Fruit fly (Drosophila melanogaster) whole organism, pupa: Measurements from ENCODE around the gene Scox.

Experiments
- CG10348 ChIP-seq: fragments of 200-800 bp; sonication (Bioruptor generic); IDR thresholded peaks from 2 replicates; pipeline ENCODE4 v1.3.6; 2022; ENCODE audit warnings: missing biosample characterization, missing genetic modification characterization
- CG12605 ChIP-seq: fragments of 200-800 bp; sonication (Bioruptor generic); IDR thresholded peaks from 2 replicates; pipeline ENCODE4 v1.3.6; 2022; ENCODE audit warnings: missing biosample characterization, missing genetic modification characterization
- CG17806 ChIP-seq: fragments of 200-800 bp; sonication (Bioruptor generic); optimal IDR thresholded peaks from 2 replicates; lab custom pipeline; 2018; ENCODE audit warnings: missing biosample characterization, mild to moderate bottlenecking, missing genetic modification characterization, moderate library complexity
- CG8159 ChIP-seq: fragments of 200-800 bp; sonication (Bioruptor generic); optimal IDR thresholded peaks from 3 replicates; lab custom pipeline; 2018; ENCODE audit warnings: missing biosample characterization, mild to moderate bottlenecking, missing genetic modification characterization, moderate library complexity
- CG8301 ChIP-seq: fragments of 200-800 bp; sonication (Bioruptor generic); optimal IDR thresholded peaks from 2 replicates; lab custom pipeline; 2018; ENCODE audit warnings: missing biosample characterization, mild to moderate bottlenecking, missing genetic modification characterization
- CG9948 ChIP-seq: fragments of 200-800 bp; sonication (Bioruptor generic); optimal IDR thresholded peaks from 2 replicates; lab custom pipeline; 2018; ENCODE audit warnings: missing biosample characterization, mild to moderate bottlenecking, missing genetic modification characterization, moderate library complexity
- D1 ChIP-seq: fragments of 200-800 bp; sonication (Bioruptor generic); optimal IDR thresholded peaks from 2 replicates; lab custom pipeline; 2018; ENCODE audit warnings: missing biosample characterization, mild to moderate bottlenecking, missing genetic modification characterization, moderate library complexity
- EcR ChIP-seq: fragments of 200-800 bp; sonication (Bioruptor generic); optimal IDR thresholded peaks from 3 replicates; lab custom pipeline; 2019; ENCODE audit warnings: missing biosample characterization, missing genetic modification characterization, mild to moderate bottlenecking, moderate library complexity, missing genetic modification reagents
- Pif1B ChIP-seq: fragments of 200-800 bp; sonication (Bioruptor generic); optimal IDR thresholded peaks from 3 replicates; lab custom pipeline; 2016; ENCODE audit warnings: missing biosample characterization, missing genetic modification characterization
- Snoo ChIP-seq: fragments of 200-800 bp; sonication (Bioruptor generic); optimal IDR thresholded peaks from 3 replicates; lab custom pipeline; 2017; ENCODE audit warnings: missing biosample characterization, mild to moderate bottlenecking, missing genetic modification characterization, inconsistent platforms
- gl ChIP-seq: fragments of 200-800 bp; sonication (Bioruptor generic); optimal IDR thresholded peaks from 2 replicates; lab custom pipeline; 2018; ENCODE audit warnings: missing biosample characterization, mild to moderate bottlenecking, missing genetic modification characterization
- rn ChIP-seq: fragments of 200-800 bp; sonication (Bioruptor generic); IDR thresholded peaks from 2 replicates; pipeline ENCODE4 v1.3.6; 2022; ENCODE audit warnings: missing biosample characterization, missing genetic modification characterization

DNA sequence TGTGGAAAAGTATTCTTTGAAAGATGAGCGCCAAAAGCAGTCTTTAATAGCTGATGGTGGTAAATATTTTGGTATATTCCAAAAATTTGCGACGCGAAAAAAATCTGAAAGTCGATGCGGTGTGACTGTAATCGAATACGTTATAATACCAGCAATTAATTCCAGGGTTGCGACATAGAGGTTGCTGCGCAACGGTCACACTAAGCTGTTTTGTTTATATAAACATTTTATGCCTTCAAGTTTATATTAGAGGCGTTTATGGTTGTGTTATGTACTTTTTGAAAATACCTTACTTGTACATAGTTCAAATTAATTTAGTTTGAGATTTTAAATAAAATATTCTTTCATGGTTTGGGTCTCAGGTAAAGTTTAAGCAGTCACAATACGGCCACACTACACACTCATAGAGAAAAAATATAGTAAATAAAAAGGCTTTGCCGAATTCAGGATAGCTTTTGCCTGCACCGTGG is 2.6 kb upstream of the Scox start, which contains the start of gene CG14043:
- TF ChIP-seq D1 (tag; lab: Kevin White, UChicago) = no peak
- no peak for TF ChIP-seq Snoo (tag; lab: Kevin White, UChicago)
- TF ChIP-seq CG17806 = no peak
- TF ChIP-seq CG12605 (GFP tag; lab: Robert Waterston, UW) = no peak
- no peak for TF ChIP-seq Pif1B (GFP tag; lab: Kevin White, UChicago)
- no peak for TF ChIP-seq EcR
- no peak for TF ChIP-seq CG8301
- TF ChIP-seq CG8159 (tag; lab: Kevin White, UChicago) = no peak
- no peak for TF ChIP-seq CG9948 (tag; lab: Kevin White, UChicago)
- no peak for TF ChIP-seq CG10348 (GFP tag; lab: Robert Waterston, UW)
- no peak for TF ChIP-seq rn (GFP tag; lab: Robert Waterston, UW)
- no peak for TF ChIP-seq gl (tag; lab: Kevin White, UChicago)
